Worm (Caenorhabditis elegans) whole organism, midembryonic: Measurements from ENCODE around the gene K08H10.10.

Source experiments
- T22C8.4 ChIP-seq: fragments of 200-800 bp; sonication (Bioruptor generic); IDR thresholded peaks from 2 replicates; pipeline ENCODE4 v1.3.6; 2022; ENCODE audit warnings: missing genetic modification characterization, missing compliant biosample characterization
- cog-1 ChIP-seq: sonication (generic microtip); optimal IDR thresholded peaks from 2 replicates; lab custom pipeline; 2016; ENCODE audit warnings: missing genetic modification characterization, missing compliant biosample characterization
- flt-1 ChIP-seq: fragments of 200-800 bp; sonication (Bioruptor generic); IDR thresholded peaks from 2 replicates; pipeline ENCODE4 v1.3.6; 2022; ENCODE audit warnings: missing genetic modification characterization, missing compliant biosample characterization
- klf-2 ChIP-seq: fragments of 200-800 bp; sonication (Bioruptor generic); conservative IDR thresholded peaks from 2 replicates; pipeline ENCODE4 v1.3.6; 2022; ENCODE audit warnings: missing genetic modification reagents, missing genetic modification characterization, missing compliant biosample characterization
- med-1 ChIP-seq: sonication (generic microtip); optimal IDR thresholded peaks from 2 replicates; lab custom pipeline; 2017; ENCODE audit warnings: missing genetic modification characterization, mild to moderate bottlenecking, missing compliant biosample characterization, antibody characterized with exemption, missing genetic modification reagents; ENCODE audit not compliant: insufficient read depth
- ref-1 ChIP-seq: fragments of 200-800 bp; sonication (Bioruptor generic); conservative IDR thresholded peaks from 2 replicates; pipeline ENCODE4 v1.3.6; 2022; ENCODE audit warnings: missing genetic modification reagents, missing genetic modification characterization, missing compliant biosample characterization
- tab-1 ChIP-seq: fragments of 200-800 bp; sonication (Bioruptor generic); IDR thresholded peaks from 2 replicates; pipeline ENCODE4 v1.3.6; 2022; ENCODE audit warnings: missing genetic modification characterization, missing compliant biosample characterization
- ztf-23 ChIP-seq: fragments of 200-800 bp; sonication (Bioruptor generic); IDR thresholded peaks from 2 replicates; pipeline ENCODE4 v1.3.6; 2022; ENCODE audit warnings: missing genetic modification reagents, missing genetic modification characterization, missing compliant biosample characterization
- ztf-29 ChIP-seq: fragments of 200-800 bp; sonication (Bioruptor generic); IDR thresholded peaks from 2 replicates; pipeline ENCODE4 v1.3.6; 2022; ENCODE audit warnings: missing genetic modification reagents, missing genetic modification characterization, missing compliant biosample characterization

Gene K08H10.10

DNA sequence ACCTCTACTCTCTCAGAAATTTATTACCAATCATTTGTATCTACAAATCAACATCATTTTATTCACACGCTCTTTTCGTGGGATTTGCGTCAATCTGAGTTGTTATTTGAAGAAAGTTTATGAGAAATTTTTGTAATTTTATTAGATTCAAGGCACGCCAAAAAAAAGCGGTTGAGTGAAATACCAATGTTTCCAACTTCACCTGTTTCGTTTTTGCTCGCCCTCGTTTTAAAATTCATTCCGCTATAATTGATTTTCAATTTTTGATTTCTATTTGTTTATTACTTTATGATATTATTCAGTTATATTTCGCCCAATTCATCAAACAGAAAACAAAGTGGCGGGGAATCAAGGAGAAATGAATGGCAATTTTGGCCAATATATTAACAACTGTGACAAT is at the start of gene K08H10.10:
Gene K08H10.10, plus strand, starts transcription at position 301 of the 400 bp plus-strand sequence.
- TF ChIP-seq ref-1 (no peak), flt-1 (GFP tag; lab: Robert Waterston, UW) (no peak), med-1 (GFP tag; lab: Kevin White, UChicago) (no peak), tab-1 (GFP tag; lab: Robert Waterston, UW) (no peak), cog-1 (tag; lab: Kevin White, UChicago) (no peak), ztf-29 (GFP tag; lab: Robert Waterston, UW) (no peak), T22C8.4 (GFP tag; lab: Robert Waterston, UW) (no peak)

DNA sequence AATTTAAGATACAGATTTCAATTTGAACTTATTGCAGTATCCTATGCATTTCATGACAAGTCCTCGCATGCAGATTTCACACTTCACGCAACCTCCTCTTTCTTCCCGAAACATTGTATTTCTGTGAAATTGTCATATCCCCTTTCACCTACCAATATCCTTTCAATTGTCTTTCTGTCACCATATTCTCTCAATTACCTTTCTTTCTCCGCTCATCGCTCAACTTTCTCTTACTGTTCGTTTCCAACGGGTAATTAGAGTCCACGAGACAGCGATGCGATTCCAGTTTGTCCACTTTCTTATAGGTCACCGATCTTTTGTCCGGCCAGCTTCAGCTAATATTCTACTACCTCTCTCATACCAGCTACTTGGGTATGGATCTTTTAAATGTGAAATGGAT is 48.5 kb upstream of the K08H10.10 start, which contains the start of gene mam-5:
Gene mam-5, plus strand, starts transcription at position 304 of the 400 bp plus-strand sequence.
- TF ChIP-seq ztf-23 (no peak), T22C8.4 (GFP tag; lab: Robert Waterston, UW) (no peak), tab-1 (GFP tag; lab: Robert Waterston, UW) (no peak), flt-1 (GFP tag; lab: Robert Waterston, UW) (no peak)

DNA sequence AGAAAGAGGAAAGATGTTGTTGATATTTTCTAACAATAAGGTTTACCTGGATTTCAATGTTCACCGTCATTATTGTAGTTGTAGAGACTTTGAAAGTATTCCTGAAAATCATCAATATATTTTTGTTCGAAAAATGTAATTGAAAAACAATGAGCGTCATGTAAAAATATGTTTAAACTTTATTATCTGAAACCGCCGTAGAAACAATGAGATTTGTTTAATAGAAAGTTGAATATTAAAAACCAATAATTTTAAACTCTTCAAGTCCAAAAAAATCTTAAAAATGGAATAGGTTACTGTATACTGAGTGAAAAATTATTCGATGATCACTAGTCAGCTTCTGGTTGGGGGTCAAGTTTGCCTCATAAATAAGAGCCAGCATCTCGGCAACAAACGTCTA is 42.6 kb upstream of the K08H10.10 start, which contains the start of gene anmt-3:
Gene anmt-3, minus strand, starts transcription at position 101 of the 400 bp plus-strand sequence.
- TF ChIP-seq ztf-29 (GFP tag; lab: Robert Waterston, UW) (no peak), med-1 (GFP tag; lab: Kevin White, UChicago) (no peak), T22C8.4 (GFP tag; lab: Robert Waterston, UW) (no peak), ref-1 (no peak), klf-2 (GFP tag; lab: Robert Waterston, UW) (no peak), flt-1 (GFP tag; lab: Robert Waterston, UW) (no peak), tab-1 (GFP tag; lab: Robert Waterston, UW) (no peak)

DNA sequence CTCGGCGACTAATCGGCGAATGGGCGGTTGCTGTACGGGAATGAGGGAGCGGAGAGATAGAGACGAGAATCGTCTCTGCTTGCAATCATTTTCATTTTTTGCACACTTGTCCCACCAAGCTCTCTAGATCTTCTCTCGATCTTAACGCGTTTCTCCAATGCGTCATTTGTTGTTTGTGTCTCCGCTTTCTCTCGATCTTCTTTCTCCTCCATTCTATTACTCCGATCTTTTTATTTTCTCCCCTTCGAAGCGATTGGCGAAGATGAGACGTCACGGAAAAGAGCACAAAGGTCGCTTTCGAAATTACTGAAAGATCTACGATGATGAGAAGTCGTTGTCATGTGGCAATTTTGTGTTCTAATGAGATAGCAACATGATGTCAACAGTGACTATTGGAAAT is 42.2 kb upstream of the K08H10.10 start:
- no peak for TF ChIP-seq klf-2 (GFP tag; lab: Robert Waterston, UW)
- TF ChIP-seq ztf-23, result no peak
- no peak for TF ChIP-seq med-1 (GFP tag; lab: Kevin White, UChicago)
- TF ChIP-seq ref-1, result no peak
- no peak for TF ChIP-seq tab-1 (GFP tag; lab: Robert Waterston, UW)
- no peak for TF ChIP-seq T22C8.4 (GFP tag; lab: Robert Waterston, UW)
- TF ChIP-seq cog-1 (tag; lab: Kevin White, UChicago), result no peak
- TF ChIP-seq flt-1 (GFP tag; lab: Robert Waterston, UW), result no peak
- TF ChIP-seq ztf-29 (GFP tag; lab: Robert Waterston, UW), result no peak

DNA sequence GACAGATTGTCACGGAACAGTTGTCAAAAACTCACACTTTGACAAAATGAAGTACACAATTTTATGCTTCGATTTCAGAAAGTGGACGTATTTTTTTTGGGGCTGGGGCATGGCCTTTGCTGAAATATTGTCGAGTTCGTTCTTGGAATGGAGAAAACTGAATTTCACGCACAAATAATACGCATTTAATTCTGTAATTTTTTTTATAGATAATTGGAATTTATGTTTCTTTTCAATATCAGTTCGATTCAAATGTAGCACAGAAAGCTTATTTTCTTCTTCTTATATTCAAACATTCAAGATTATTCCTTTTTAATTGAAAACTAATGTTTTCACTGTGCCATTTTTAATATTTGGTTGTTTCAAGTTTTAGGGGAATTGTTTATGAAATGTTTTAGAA is 40.5 kb upstream of the K08H10.10 start, which contains the start of gene T07C12.10:
Gene T07C12.10, minus strand, starts transcription at position 101 of the 400 bp plus-strand sequence.
- TF ChIP-seq flt-1 (GFP tag; lab: Robert Waterston, UW) (no peak), tab-1 (GFP tag; lab: Robert Waterston, UW) (no peak), cog-1 (tag; lab: Kevin White, UChicago) (no peak), T22C8.4 (GFP tag; lab: Robert Waterston, UW) (no peak), med-1 (GFP tag; lab: Kevin White, UChicago) (no peak), ztf-29 (GFP tag; lab: Robert Waterston, UW) (no peak), klf-2 (GFP tag; lab: Robert Waterston, UW) (no peak), ref-1 (no peak), ztf-23 (no peak)

- TF ChIP-seq flt-1 (GFP tag; lab: Robert Waterston, UW), result no peak
- no peak for TF ChIP-seq ztf-29 (GFP tag; lab: Robert Waterston, UW)
- TF ChIP-seq tab-1 (GFP tag; lab: Robert Waterston, UW), result no peak
- no peak for TF ChIP-seq klf-2 (GFP tag; lab: Robert Waterston, UW)
- no peak for TF ChIP-seq T22C8.4 (GFP tag; lab: Robert Waterston, UW)
- no peak for TF ChIP-seq ref-1
- TF ChIP-seq cog-1 (tag; lab: Kevin White, UChicago), result no peak
- TF ChIP-seq med-1 (GFP tag; lab: Kevin White, UChicago), result no peak
- no peak for TF ChIP-seq ztf-23
Observed at ce11 chrV:9962394-9962793, 38.5 kb upstream of the K08H10.10 start, which contains the start of gene madf-4. TSS of gene madf-4 (minus strand) at chrV:9962494.

ce11 chrV:9962916-9963315 is 37.9 kb upstream of the K08H10.10 start:
- TF ChIP-seq T22C8.4 (GFP tag; lab: Robert Waterston, UW) (no peak), flt-1 (GFP tag; lab: Robert Waterston, UW) (0 out of 2 replicates have a peak, but pooled peaks have one; percentile 9)

- TF ChIP-seq ztf-23 (no peak), tab-1 (GFP tag; lab: Robert Waterston, UW) (no peak), T22C8.4 (GFP tag; lab: Robert Waterston, UW) (no peak), ztf-29 (GFP tag; lab: Robert Waterston, UW) (no peak), cog-1 (tag; lab: Kevin White, UChicago) (no peak), klf-2 (GFP tag; lab: Robert Waterston, UW) (no peak), ref-1 (no peak), med-1 (GFP tag; lab: Kevin White, UChicago) (no peak)
Observed at ce11 chrV:9964152-9964785, 36.6 kb upstream of the K08H10.10 start.

DNA sequence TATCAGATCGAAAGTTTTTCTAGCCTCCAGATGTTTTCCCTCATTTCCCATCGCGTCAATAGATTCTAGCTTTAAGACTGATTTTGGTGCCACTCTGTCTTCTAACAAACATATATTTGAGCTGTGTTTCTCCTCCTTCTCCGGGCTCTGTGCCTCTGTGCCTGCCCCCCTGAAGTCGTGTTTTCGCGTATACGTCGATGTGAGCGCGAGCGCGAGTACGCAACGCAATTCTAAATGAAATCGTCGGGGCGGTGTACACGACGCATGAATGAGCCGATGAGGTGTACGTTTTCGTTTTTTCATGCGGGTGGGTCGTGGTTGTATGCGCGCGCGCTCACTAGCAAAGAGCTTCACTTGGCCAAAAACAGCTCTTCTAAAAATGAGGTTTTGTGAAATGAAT is 35.0 kb upstream of the K08H10.10 start:
- TF ChIP-seq ztf-29 (GFP tag; lab: Robert Waterston, UW), result no peak
- no peak for TF ChIP-seq ztf-23
- no peak for TF ChIP-seq flt-1 (GFP tag; lab: Robert Waterston, UW)
- no peak for TF ChIP-seq T22C8.4 (GFP tag; lab: Robert Waterston, UW)
- TF ChIP-seq ref-1, result no peak
- no peak for TF ChIP-seq tab-1 (GFP tag; lab: Robert Waterston, UW)
- TF ChIP-seq cog-1 (tag; lab: Kevin White, UChicago), result no peak
- TF ChIP-seq klf-2 (GFP tag; lab: Robert Waterston, UW), result no peak
